Worm (Caenorhabditis elegans): ENCODE data around the gene F56D2.2.
A peak's percentile ranks its signal among the peaks of the same experiment; 100 is the strongest.

DNA sequence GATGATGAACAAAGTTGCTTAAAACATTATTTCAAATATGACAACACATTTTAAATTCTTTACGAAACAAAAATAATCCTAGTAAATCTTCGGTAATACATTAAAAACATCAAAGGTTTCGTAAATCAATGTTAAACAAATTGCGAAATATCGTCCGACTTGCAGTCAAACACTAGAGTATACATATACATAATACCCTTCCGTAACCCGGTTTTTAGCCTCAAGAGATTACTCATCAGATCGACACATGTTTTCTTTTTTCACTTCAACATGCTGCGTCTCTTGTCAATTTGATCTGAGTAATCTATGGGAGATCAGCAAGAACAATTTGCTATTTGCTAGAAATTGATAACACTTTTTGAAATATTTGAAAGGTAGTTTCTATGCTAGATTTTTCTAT lies 40.8 kb upstream of the F56D2.2 start:
- TF ChIP-seq ztf-11 (tag; optimal IDR thresholded peaks at IDR 0.05) (no peak), blmp-1 (tag; optimal IDR thresholded peaks at IDR 0.05; ENCODE audit: insufficient read depth) (no peak), C34F6.9 (tag; optimal IDR thresholded peaks at IDR 0.05) (peak; percentile 21), unc-62 (GFP tag; optimal IDR thresholded peaks at IDR 0.05) (no peak), egl-27 (tag; optimal IDR thresholded peaks at IDR 0.05) (no peak), skn-1 (tag; optimal IDR thresholded peaks at IDR 0.05) (no peak), lin-13 (GFP tag; optimal IDR thresholded peaks at IDR 0.05) (no peak)

All from whole organism, L2 larva.